Fruit fly (Drosophila melanogaster) whole organism, embryonic: ENCODE results near the gene CG15549.
A peak's percentile ranks its signal among the peaks of the same experiment; 100 is the strongest.

Source experiments
- ATbp ChIP-seq: fragments of 200-800 bp; sonication (Bioruptor generic); optimal IDR thresholded peaks from 2 replicates; lab custom pipeline; 2017; ENCODE audit warnings: missing biosample characterization, mild to moderate bottlenecking, missing genetic modification characterization, missing genetic modification reagents
- Abd-B ChIP-seq: fragments of 200-800 bp; sonication (Bioruptor generic); optimal IDR thresholded peaks from 2 replicates; lab custom pipeline; 2018; ENCODE audit warnings: missing biosample characterization, mild to moderate bottlenecking, missing genetic modification characterization, moderate library complexity
- Atf-2 ChIP-seq: fragments of 200-800 bp; sonication (Bioruptor generic); optimal IDR thresholded peaks from 2 replicates; lab custom pipeline; 2016; ENCODE audit warnings: missing biosample characterization, missing genetic modification characterization
- Bteb2 ChIP-seq: fragments of 200-800 bp; sonication (Bioruptor generic); optimal IDR thresholded peaks from 2 replicates; lab custom pipeline; 2016; ENCODE audit warnings: missing biosample characterization, missing genetic modification characterization
- CG10147 ChIP-seq: fragments of 200-800 bp; sonication (Bioruptor generic); optimal IDR thresholded peaks from 2 replicates; lab custom pipeline; 2019; ENCODE audit warnings: missing biosample characterization, mild to moderate bottlenecking, missing genetic modification characterization, moderate library complexity
- CG10321 ChIP-seq: fragments of 200-800 bp; sonication (Bioruptor generic); IDR thresholded peaks from 2 replicates; pipeline ENCODE4 v1.3.6; 2022; ENCODE audit warnings: missing biosample characterization, missing genetic modification characterization
- CG11560 ChIP-seq: fragments of 200-800 bp; sonication (Bioruptor generic); IDR thresholded peaks from 3 replicates; pipeline ENCODE4 v1.3.6; 2022; ENCODE audit warnings: missing biosample characterization, missing genetic modification characterization
- CG1233 ChIP-seq: fragments of 200-800 bp; sonication (Bioruptor generic); optimal IDR thresholded peaks from 4 replicates; lab custom pipeline; 2018; ENCODE audit warnings: missing biosample characterization, mild to moderate bottlenecking, missing genetic modification characterization
- CG12659 ChIP-seq: fragments of 200-800 bp; sonication (Bioruptor generic); optimal IDR thresholded peaks from 3 replicates; lab custom pipeline; 2017; ENCODE audit warnings: mild to moderate bottlenecking, missing biosample characterization, missing genetic modification reagents, missing genetic modification characterization
- CG1529 ChIP-seq: fragments of 200-800 bp; sonication (Bioruptor generic); optimal IDR thresholded peaks from 3 replicates; lab custom pipeline; 2018; ENCODE audit warnings: missing biosample characterization, missing genetic modification characterization
- CG17186 ChIP-seq: fragments of 200-800 bp; sonication (Bioruptor generic); optimal IDR thresholded peaks from 3 replicates; lab custom pipeline; 2017; ENCODE audit warnings: missing biosample characterization, missing genetic modification reagents, missing genetic modification characterization
- CG17912 ChIP-seq: fragments of 200-800 bp; sonication (Bioruptor generic); optimal IDR thresholded peaks from 2 replicates; lab custom pipeline; 2018; ENCODE audit warnings: missing biosample characterization, mild to moderate bottlenecking, missing genetic modification characterization
- CG3847 ChIP-seq: fragments of 200-800 bp; sonication (Bioruptor generic); IDR thresholded peaks from 2 replicates; pipeline ENCODE4 v1.3.6; 2022; ENCODE audit warnings: missing biosample characterization, missing genetic modification characterization
- CG43689 ChIP-seq: fragments of 200-800 bp; sonication (Bioruptor generic); IDR thresholded peaks from 2 replicates; pipeline ENCODE4 v1.3.6; 2022; ENCODE audit warnings: missing biosample characterization, missing genetic modification characterization
- CG6689 ChIP-seq: fragments of 200-800 bp; sonication (Bioruptor generic); IDR thresholded peaks from 2 replicates; pipeline ENCODE4 v1.3.6; 2022; ENCODE audit warnings: missing biosample characterization, missing genetic modification characterization
- CG7786 ChIP-seq: fragments of 200-800 bp; sonication (Bioruptor generic); optimal IDR thresholded peaks from 2 replicates; lab custom pipeline; 2016; ENCODE audit warnings: missing biosample characterization, missing genetic modification characterization
- CG8388 ChIP-seq: fragments of 200-800 bp; sonication (Bioruptor generic); optimal IDR thresholded peaks from 2 replicates; lab custom pipeline; 2019; ENCODE audit warnings: missing biosample characterization, mild to moderate bottlenecking, missing genetic modification characterization, moderate library complexity
- CG9876 ChIP-seq: fragments of 200-800 bp; sonication (Bioruptor generic); optimal IDR thresholded peaks from 2 replicates; lab custom pipeline; 2016; ENCODE audit warnings: missing biosample characterization, missing genetic modification characterization
- Dek ChIP-seq: fragments of 200-800 bp; sonication (Bioruptor generic); optimal IDR thresholded peaks from 3 replicates; lab custom pipeline; 2019; ENCODE audit warnings: missing biosample characterization, mild to moderate bottlenecking, missing genetic modification characterization, moderate library complexity
- HLH54F ChIP-seq: fragments of 200-800 bp; sonication (Bioruptor generic); optimal IDR thresholded peaks from 3 replicates; lab custom pipeline; 2016; ENCODE audit warnings: missing biosample characterization, missing genetic modification characterization
- Hand ChIP-seq: fragments of 200-800 bp; sonication (Bioruptor generic); optimal IDR thresholded peaks from 2 replicates; lab custom pipeline; 2017; ENCODE audit warnings: mild to moderate bottlenecking, missing biosample characterization, missing genetic modification reagents, missing genetic modification characterization
- Jarid2 ChIP-seq: fragments of 200-800 bp; sonication (Bioruptor generic); optimal IDR thresholded peaks from 3 replicates; lab custom pipeline; 2017; ENCODE audit warnings: mild to moderate bottlenecking, missing biosample characterization, missing genetic modification reagents, missing genetic modification characterization
- Lim3 ChIP-seq: fragments of 200-800 bp; sonication (Bioruptor generic); IDR thresholded peaks from 2 replicates; pipeline ENCODE4 v1.3.6; 2022; ENCODE audit warnings: missing biosample characterization, missing genetic modification characterization
- Med ChIP-seq: fragments of 200-800 bp; sonication (Bioruptor generic); peaks from one replicate; lab custom pipeline; 2016; ENCODE audit warnings: missing biosample characterization, missing genetic modification characterization, mild to moderate bottlenecking, inconsistent platforms, moderate library complexity
- Mes4 ChIP-seq: fragments of 200-800 bp; sonication (Bioruptor generic); optimal IDR thresholded peaks from 2 replicates; lab custom pipeline; 2016; ENCODE audit warnings: missing biosample characterization, missing genetic modification characterization
- NfI ChIP-seq: fragments of 200-800 bp; sonication (Bioruptor generic); optimal IDR thresholded peaks from 3 replicates; lab custom pipeline; 2018; ENCODE audit warnings: missing biosample characterization, mild to moderate bottlenecking, missing genetic modification characterization, moderate library complexity
- Ravus ChIP-seq: fragments of 200-800 bp; sonication (Bioruptor generic); IDR thresholded peaks from 2 replicates; pipeline ENCODE4 v1.3.6; 2022; ENCODE audit warnings: missing biosample characterization, missing genetic modification characterization
- Six4 ChIP-seq: fragments of 200-800 bp; sonication (Bioruptor generic); optimal IDR thresholded peaks from 2 replicates; lab custom pipeline; 2016; ENCODE audit warnings: missing biosample characterization, missing genetic modification characterization
- Sry-β ChIP-seq: fragments of 200-800 bp; sonication (Bioruptor generic); optimal IDR thresholded peaks from 2 replicates; lab custom pipeline; 2018; ENCODE audit warnings: missing biosample characterization, mild to moderate bottlenecking, missing genetic modification characterization, moderate library complexity
- Sry-δ ChIP-seq: fragments of 200-800 bp; sonication (Bioruptor generic); optimal IDR thresholded peaks from 2 replicates; lab custom pipeline; 2016; ENCODE audit warnings: missing biosample characterization, missing genetic modification characterization
- Xrp1 ChIP-seq: fragments of 200-800 bp; sonication (Bioruptor generic); IDR thresholded peaks from 2 replicates; pipeline ENCODE4 v1.3.6; 2022; ENCODE audit warnings: missing biosample characterization, missing genetic modification characterization
- abd-A ChIP-seq: fragments of 200-800 bp; sonication (Bioruptor generic); optimal IDR thresholded peaks from 3 replicates; lab custom pipeline; 2019; ENCODE audit warnings: missing biosample characterization, mild to moderate bottlenecking, missing genetic modification characterization, moderate library complexity
- bcd ChIP-seq: fragments of 200-800 bp; sonication (Bioruptor generic); optimal IDR thresholded peaks from 2 replicates; lab custom pipeline; 2017; ENCODE audit warnings: missing biosample characterization, mild to moderate bottlenecking, missing genetic modification characterization
- chm ChIP-seq: fragments of 200-800 bp; sonication (Bioruptor generic); IDR thresholded peaks from 2 replicates; pipeline ENCODE4 v1.3.6; 2022; ENCODE audit warnings: missing biosample characterization, missing genetic modification characterization
- croc ChIP-seq: fragments of 200-800 bp; sonication (Bioruptor generic); conservative IDR thresholded peaks from 3 replicates; pipeline ENCODE4 v1.3.6; 2022; ENCODE audit warnings: missing biosample characterization, missing genetic modification characterization
- crp ChIP-seq, 2 experiments: fragments of 200-800 bp; sonication (Bioruptor generic); optimal IDR thresholded peaks; 2 replicates in 1 of 2; 3 replicates in 1 of 2; lab custom pipeline; 2017; ENCODE audit warnings: missing biosample characterization in 2 of 2, missing genetic modification characterization in 2 of 2, mild to moderate bottlenecking in 1 of 2, moderate library complexity in 1 of 2
- fd3F ChIP-seq: fragments of 200-800 bp; sonication (Bioruptor generic); optimal IDR thresholded peaks from 2 replicates; lab custom pipeline; 2018; ENCODE audit warnings: missing biosample characterization, mild to moderate bottlenecking, missing genetic modification characterization, moderate library complexity
- gt ChIP-seq: fragments of 200-800 bp; sonication (Bioruptor generic); IDR thresholded peaks from 2 replicates; pipeline ENCODE4 v1.3.6; 2022; ENCODE audit warnings: missing biosample characterization, missing genetic modification characterization
- hbn ChIP-seq: fragments of 200-800 bp; sonication (Bioruptor generic); IDR thresholded peaks from 2 replicates; pipeline ENCODE4 v1.3.6; 2022; ENCODE audit warnings: missing biosample characterization, missing genetic modification characterization; ENCODE audit not compliant: partially characterized antibody
- kah ChIP-seq: fragments of 200-800 bp; sonication (Bioruptor generic); optimal IDR thresholded peaks from 2 replicates; lab custom pipeline; 2018; ENCODE audit warnings: missing biosample characterization, mild to moderate bottlenecking, missing genetic modification characterization
- mam ChIP-seq: fragments of 200-800 bp; sonication (Bioruptor generic); optimal IDR thresholded peaks from 3 replicates; lab custom pipeline; 2016; ENCODE audit warnings: missing biosample characterization, missing genetic modification characterization
- pho ChIP-seq: fragments of 200-800 bp; sonication (Bioruptor generic); optimal IDR thresholded peaks from 2 replicates; lab custom pipeline; 2016; ENCODE audit warnings: missing biosample characterization, missing genetic modification characterization
- pnt ChIP-seq: fragments of 200-800 bp; sonication (Bioruptor generic); optimal IDR thresholded peaks from 3 replicates; lab custom pipeline; 2016; ENCODE audit warnings: missing biosample characterization, missing genetic modification characterization
- repo ChIP-seq: fragments of 200-800 bp; sonication (Bioruptor generic); optimal IDR thresholded peaks from 2 replicates; lab custom pipeline; 2016; ENCODE audit warnings: missing biosample characterization, missing genetic modification characterization
- sisA ChIP-seq: fragments of 200-800 bp; sonication (Bioruptor generic); IDR thresholded peaks from 2 replicates; pipeline ENCODE4 v1.3.6; 2022; ENCODE audit warnings: missing biosample characterization, missing genetic modification characterization
- unpg ChIP-seq: fragments of 200-800 bp; sonication (Bioruptor generic); optimal IDR thresholded peaks from 3 replicates; lab custom pipeline; 2018; ENCODE audit warnings: missing biosample characterization, mild to moderate bottlenecking, missing genetic modification characterization, moderate library complexity
- vfl ChIP-seq: fragments of 200-800 bp; sonication (Bioruptor generic); optimal IDR thresholded peaks from 2 replicates; lab custom pipeline; 2016; ENCODE audit warnings: missing biosample characterization, missing genetic modification characterization
- vnd ChIP-seq: fragments of 200-800 bp; sonication (Bioruptor generic); IDR thresholded peaks from 3 replicates; pipeline ENCODE4 v1.3.6; 2022; ENCODE audit warnings: missing biosample characterization, missing genetic modification characterization; ENCODE audit not compliant: partially characterized antibody
- vvl ChIP-seq: fragments of 200-800 bp; sonication (Bioruptor generic); IDR thresholded peaks from 2 replicates; pipeline ENCODE4 v1.3.6; 2022; ENCODE audit warnings: missing biosample characterization, missing genetic modification characterization
- zfh2 ChIP-seq: fragments of 200-800 bp; sonication (Bioruptor generic); optimal IDR thresholded peaks from 2 replicates; lab custom pipeline; 2016; ENCODE audit warnings: missing biosample characterization, missing genetic modification characterization

CG15549 gene

dm6 chr3R:30888550-30889259 is 47.6 kb downstream of the CG15549 start, which contains the start of gene Sap-r:
Gene Sap-r, minus strand, starts transcription at chr3R:30889062.
- TF ChIP-seq CG10147 (GFP tag; lab: Kevin White, UChicago) (peak; percentile 23), fd3F (GFP tag; lab: Kevin White, UChicago) (no peak), Lim3 (no peak), Mes4 (no peak), Bteb2 (peak; percentile 12), Hand (GFP tag; lab: Kevin White, UChicago) (no peak), unpg (GFP tag; lab: Kevin White, UChicago) (no peak), NfI (GFP tag; lab: Kevin White, UChicago) (no peak), Sry-δ (GFP tag; lab: Kevin White, UChicago) (peak; percentile 77), Ravus (no peak), repo (no peak), CG43689 (no peak), chm (GFP tag; lab: Robert Waterston, UW) (peak; percentile 16; the same call in 1 of the 2 replicates), CG11560 (tag; lab: Robert Waterston, UW) (peak; percentile 77; the same call in 2 of the 3 replicates), CG1529 (no peak), Abd-B (peak; percentile 87), pnt (GFP tag; lab: Kevin White, UChicago) (no peak), CG10321 (no peak), CG8388 (GFP tag; lab: Kevin White, UChicago) (no peak), mam (GFP tag; lab: Kevin White, UChicago) (peak; percentile 5), abd-A (tag; lab: Kevin White, UChicago) (peak; percentile 91), CG1233 (GFP tag; lab: Kevin White, UChicago) (no peak), CG17912 (GFP tag; lab: Kevin White, UChicago) (peak; percentile 58), crp (GFP tag; optimal IDR thresholded peaks at IDR 0.05; lab: Kevin White, UChicago) (no peak), vnd (GFP tag; lab: Robert Waterston, UW) (peak; percentile 39; the same call in 1 of the 3 replicates), zfh2 (peak; percentile 22), CG12659 (GFP tag; lab: Kevin White, UChicago) (peak; percentile 77), pho (GFP tag; lab: Kevin White, UChicago) (peak; percentile 24), Sry-β (GFP tag; lab: Kevin White, UChicago) (no peak), CG17186 (no peak), croc (GFP tag; lab: Robert Waterston, UW) (no peak), Med (GFP tag; lab: Kevin White, UChicago) (peak; percentile 91), CG7786 (GFP tag; lab: Kevin White, UChicago) (no peak), HLH54F (GFP tag; lab: Kevin White, UChicago) (no peak), vvl (GFP tag; lab: Robert Waterston, UW) (peak; percentile 49), hbn (peak; percentile 72), Atf-2 (GFP tag; lab: Kevin White, UChicago) (no peak), Dek (peak; percentile 30), sisA (GFP tag; lab: Robert Waterston, UW) (no peak), CG6689 (GFP tag; lab: Robert Waterston, UW) (no peak), Xrp1 (no peak), gt (GFP tag; lab: Robert Waterston, UW) (no peak), Six4 (GFP tag; lab: Kevin White, UChicago) (no peak), ATbp (no peak), kah (no peak), Jarid2 (GFP tag; lab: Kevin White, UChicago) (peak; percentile 24), bcd (GFP tag; lab: Kevin White, UChicago) (no peak), CG3847 (GFP tag; lab: Robert Waterston, UW) (peak; percentile 61), CG9876 (GFP tag; lab: Kevin White, UChicago) (no peak), vfl (no peak)
